Worm (Caenorhabditis elegans) whole organism, midembryonic: Measurements from ENCODE around the gene fbxa-224.

Source experiments
- T22C8.4 ChIP-seq: fragments of 200-800 bp; sonication (Bioruptor generic); IDR thresholded peaks from 2 replicates; pipeline ENCODE4 v1.3.6; 2022; ENCODE audit warnings: missing genetic modification characterization, missing compliant biosample characterization
- cog-1 ChIP-seq: sonication (generic microtip); optimal IDR thresholded peaks from 2 replicates; lab custom pipeline; 2016; ENCODE audit warnings: missing genetic modification characterization, missing compliant biosample characterization
- flt-1 ChIP-seq: fragments of 200-800 bp; sonication (Bioruptor generic); IDR thresholded peaks from 2 replicates; pipeline ENCODE4 v1.3.6; 2022; ENCODE audit warnings: missing genetic modification characterization, missing compliant biosample characterization
- klf-2 ChIP-seq: fragments of 200-800 bp; sonication (Bioruptor generic); conservative IDR thresholded peaks from 2 replicates; pipeline ENCODE4 v1.3.6; 2022; ENCODE audit warnings: missing genetic modification reagents, missing genetic modification characterization, missing compliant biosample characterization
- med-1 ChIP-seq: sonication (generic microtip); optimal IDR thresholded peaks from 2 replicates; lab custom pipeline; 2017; ENCODE audit warnings: missing genetic modification characterization, mild to moderate bottlenecking, missing compliant biosample characterization, antibody characterized with exemption, missing genetic modification reagents; ENCODE audit not compliant: insufficient read depth
- ref-1 ChIP-seq: fragments of 200-800 bp; sonication (Bioruptor generic); conservative IDR thresholded peaks from 2 replicates; pipeline ENCODE4 v1.3.6; 2022; ENCODE audit warnings: missing genetic modification reagents, missing genetic modification characterization, missing compliant biosample characterization
- tab-1 ChIP-seq: fragments of 200-800 bp; sonication (Bioruptor generic); IDR thresholded peaks from 2 replicates; pipeline ENCODE4 v1.3.6; 2022; ENCODE audit warnings: missing genetic modification characterization, missing compliant biosample characterization
- ztf-23 ChIP-seq: fragments of 200-800 bp; sonication (Bioruptor generic); IDR thresholded peaks from 2 replicates; pipeline ENCODE4 v1.3.6; 2022; ENCODE audit warnings: missing genetic modification reagents, missing genetic modification characterization, missing compliant biosample characterization
- ztf-29 ChIP-seq: fragments of 200-800 bp; sonication (Bioruptor generic); IDR thresholded peaks from 2 replicates; pipeline ENCODE4 v1.3.6; 2022; ENCODE audit warnings: missing genetic modification reagents, missing genetic modification characterization, missing compliant biosample characterization

The fbxa-224 gene

DNA sequence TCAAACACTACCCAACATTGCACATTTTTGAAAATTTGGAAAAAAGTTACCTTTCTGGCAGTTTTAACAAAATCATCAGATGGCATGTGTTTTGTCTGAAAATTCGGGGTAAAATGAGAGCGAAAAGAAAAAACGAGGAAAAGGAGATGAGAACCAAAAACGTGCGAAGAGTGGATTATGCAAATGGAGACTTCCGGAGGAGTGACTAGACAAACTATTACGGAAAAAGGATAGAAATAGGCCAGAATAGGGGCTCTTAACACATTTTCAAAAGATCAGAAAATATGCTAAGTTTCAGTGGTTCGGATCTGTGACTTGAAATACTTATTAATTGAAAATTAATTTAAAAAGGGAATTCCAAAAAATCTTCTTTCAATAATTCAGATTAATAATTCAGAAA is 48.6 kb downstream of the fbxa-224 start, which contains the start of gene srab-14:
Gene srab-14 (minus strand): TSS at position 101 of the 400 bp plus-strand sequence.
- no peak for TF ChIP-seq cog-1 (tag; lab: Kevin White, UChicago)
- no peak for TF ChIP-seq med-1 (GFP tag; lab: Kevin White, UChicago)
- TF ChIP-seq ztf-23 (GFP tag; lab: Robert Waterston, UW): no peak
- no peak for TF ChIP-seq ref-1 (GFP tag; lab: Robert Waterston, UW)
- TF ChIP-seq klf-2 (GFP tag; lab: Robert Waterston, UW): no peak
- no peak for TF ChIP-seq ztf-29
- no peak for TF ChIP-seq flt-1 (GFP tag; lab: Robert Waterston, UW)
- TF ChIP-seq tab-1 (GFP tag; lab: Robert Waterston, UW): no peak
- TF ChIP-seq T22C8.4 (GFP tag; lab: Robert Waterston, UW): no peak
